Fruit fly (Drosophila melanogaster): ENCODE data around the gene Mulk.

The Mulk gene

DNA sequence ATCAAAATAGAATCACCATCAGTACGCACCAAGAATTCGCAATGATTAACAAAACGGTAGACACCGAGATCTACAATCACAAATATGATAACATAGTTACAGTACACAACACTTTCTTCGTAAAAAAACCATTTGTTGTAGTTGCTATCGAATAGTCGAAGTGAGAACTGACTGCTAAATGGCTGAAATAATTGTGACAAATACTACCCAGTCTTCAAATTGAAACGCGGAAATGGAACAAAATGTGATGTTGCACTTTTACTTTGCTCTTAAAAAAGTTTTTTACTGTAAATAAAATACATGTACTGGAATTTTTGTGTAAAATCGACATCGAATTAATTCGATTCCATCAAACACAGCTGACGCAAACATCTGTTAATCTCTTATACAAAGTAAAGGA lies 38.3 kb upstream of the Mulk start, which contains the start of gene ova:
Gene ova, minus strand, starts transcription at position 183 of the 400 bp plus-strand sequence.
- peak; percentile 85 for TF ChIP-seq CG1024 (GFP tag; IDR thresholded peaks at IDR 0.05)
- TF ChIP-seq CG30020 (tag; optimal IDR thresholded peaks at IDR 0.05) = peak; percentile 96
- TF ChIP-seq CG14667 (GFP tag; IDR thresholded peaks at IDR 0.05) = peak; percentile 20; the same call in 1 of the 2 replicates
- peak; percentile 12 for TF ChIP-seq sd (tag; optimal IDR thresholded peaks at IDR 0.05)
- TF ChIP-seq CG1603 (tag; optimal IDR thresholded peaks at IDR 0.05) = peak; percentile 99
- no peak for TF ChIP-seq Hr39 (optimal IDR thresholded peaks at IDR 0.05)
- peak; percentile 55 for TF ChIP-seq Dref (GFP tag; IDR thresholded peaks at IDR 0.05)
- TF ChIP-seq grn (GFP tag; optimal IDR thresholded peaks at IDR 0.05) = peak; percentile 5
- TF ChIP-seq pzg (GFP tag; optimal IDR thresholded peaks at IDR 0.05) = peak; percentile 26
- peak; percentile 67 for TF ChIP-seq MESR4 (GFP tag; optimal IDR thresholded peaks at IDR 0.05)
- no peak for TF ChIP-seq eyg (GFP tag; optimal IDR thresholded peaks at IDR 0.05)
- TF ChIP-seq CG34224 (GFP tag; IDR thresholded peaks at IDR 0.05; ENCODE audit: partially characterized antibody) = 0 out of 3 replicates have a peak, but pooled peaks have one; percentile 11
- TF ChIP-seq CG16813 (GFP tag; IDR thresholded peaks at IDR 0.05; ENCODE audit: partially characterized antibody) = no peak
- peak; percentile 89 for TF ChIP-seq ssp (GFP tag; IDR thresholded peaks at IDR 0.05)
- no peak for TF ChIP-seq chinmo (GFP tag; IDR thresholded peaks at IDR 0.05; ENCODE audit: partially characterized antibody)
- peak; percentile 91 for TF ChIP-seq CG17802 (tag; optimal IDR thresholded peaks at IDR 0.05)
- no peak for TF ChIP-seq jumu (GFP tag; optimal IDR thresholded peaks at IDR 0.05)
- TF ChIP-seq CG1602 (GFP tag; optimal IDR thresholded peaks at IDR 0.05) = no peak
- TF ChIP-seq CG4328 (GFP tag; optimal IDR thresholded peaks at IDR 0.05) = no peak
- peak; percentile 85; the same call in 2 of the 3 replicates for TF ChIP-seq CG11560 (tag; IDR thresholded peaks at IDR 0.05)
- no peak for TF ChIP-seq ftz-f1 (GFP tag; optimal IDR thresholded peaks at IDR 0.05)
- peak; percentile 48; the same call in 1 of the 3 replicates for TF ChIP-seq CG7357 (GFP tag; IDR thresholded peaks at IDR 0.05)
- TF ChIP-seq Fer2 (tag; optimal IDR thresholded peaks at IDR 0.05) = no peak
- TF ChIP-seq pfk (GFP tag; optimal IDR thresholded peaks at IDR 0.05) = peak; percentile 89

DNA sequence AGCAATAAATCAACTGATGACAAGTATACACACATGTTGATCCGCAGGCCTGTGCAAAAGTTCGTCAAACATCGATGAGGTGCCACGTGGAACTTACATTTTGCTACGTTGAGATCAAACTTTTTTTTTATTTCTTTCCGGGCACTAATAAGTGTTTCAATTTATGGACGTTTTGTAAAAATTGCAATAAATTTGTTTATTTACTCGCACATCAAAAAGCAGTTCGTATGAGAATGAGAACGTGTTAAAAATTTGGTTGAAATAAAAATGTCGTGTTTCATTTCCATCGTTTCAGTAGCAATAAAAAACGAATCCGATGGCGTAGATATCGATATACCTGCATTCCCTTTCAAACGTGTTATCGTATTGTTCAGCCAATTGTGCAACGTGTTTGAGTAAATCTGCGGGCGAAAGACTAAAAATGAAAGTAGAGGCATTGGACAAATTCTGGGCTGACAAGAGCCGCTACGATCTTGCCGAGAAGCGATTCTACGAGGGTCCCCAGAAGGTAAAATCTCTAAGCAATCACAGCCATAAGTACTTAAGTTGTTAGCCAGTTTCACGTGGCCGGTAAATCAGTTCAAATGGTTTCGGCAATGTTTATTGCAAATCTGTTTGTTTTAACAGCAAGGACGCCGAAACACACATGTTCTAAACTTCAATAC lies 37.6 kb upstream of the Mulk start, which contains the start of gene eEF1delta:
Gene eEF1delta, plus strand, starts transcription at position 356 of the 665 bp plus-strand sequence.
- TF ChIP-seq CG10321 (GFP tag; IDR thresholded peaks at IDR 0.05) = no peak
- no peak for TF ChIP-seq Oli (tag; optimal IDR thresholded peaks at IDR 0.05)
- no peak for TF ChIP-seq CG10959 (GFP tag; IDR thresholded peaks at IDR 0.05)
- no peak for TF ChIP-seq Hr39 (optimal IDR thresholded peaks at IDR 0.05)
- TF ChIP-seq knrl (GFP tag; IDR thresholded peaks at IDR 0.05; ENCODE audit: partially characterized antibody) = 0 out of 3 replicates have a peak, but pooled peaks have one; percentile 25
- peak; percentile 98 for TF ChIP-seq CG17802 (tag; optimal IDR thresholded peaks at IDR 0.05)
- peak; percentile 14; the same call in 1 of the 2 replicates for TF ChIP-seq hbn (GFP tag; IDR thresholded peaks at IDR 0.05; ENCODE audit: partially characterized antibody)
- TF ChIP-seq Dp (GFP tag; optimal IDR thresholded peaks at IDR 0.05) = no peak
- TF ChIP-seq CG10209 (GFP tag; optimal IDR thresholded peaks at IDR 0.05) = no peak
- no peak for TF ChIP-seq Ets97D (GFP tag; optimal IDR thresholded peaks at IDR 0.05)
- TF ChIP-seq Jarid2 (GFP tag; optimal IDR thresholded peaks at IDR 0.05) = no peak
- TF ChIP-seq CG11723 (GFP tag; optimal IDR thresholded peaks at IDR 0.05) = peak; percentile 55
- no peak for TF ChIP-seq Hey (tag; optimal IDR thresholded peaks at IDR 0.05)
- TF ChIP-seq Sry-δ (GFP tag; optimal IDR thresholded peaks at IDR 0.05) = peak; percentile 30
- peak; percentile 84 for TF ChIP-seq CG7357 (GFP tag; IDR thresholded peaks at IDR 0.05)
- TF ChIP-seq stc (GFP tag; IDR thresholded peaks at IDR 0.05) = no peak
- TF ChIP-seq D19A (tag; optimal IDR thresholded peaks at IDR 0.05) = no peak
- TF ChIP-seq Awh (GFP tag; IDR thresholded peaks at IDR 0.05) = no peak
- no peak for TF ChIP-seq Bteb2 (GFP tag; optimal IDR thresholded peaks at IDR 0.05)
- no peak for TF ChIP-seq CG6683 (GFP tag; optimal IDR thresholded peaks at IDR 0.05)
- no peak for TF ChIP-seq Six4 (GFP tag; optimal IDR thresholded peaks at IDR 0.05)
- TF ChIP-seq CG10654 (GFP tag; optimal IDR thresholded peaks at IDR 0.05) = no peak
- peak; percentile 53; the same call in 1 of the 2 replicates for TF ChIP-seq MBD-R2 (GFP tag; IDR thresholded peaks at IDR 0.05)
- no peak for TF ChIP-seq CG16815 (GFP tag; optimal IDR thresholded peaks at IDR 0.05)
- no peak for TF ChIP-seq Side (GFP tag; optimal IDR thresholded peaks at IDR 0.05)
- peak; percentile 14 for TF ChIP-seq nmo (GFP tag; optimal IDR thresholded peaks at IDR 0.05)
- no peak for TF ChIP-seq Fer2 (tag; optimal IDR thresholded peaks at IDR 0.05)
- TF ChIP-seq B-H1 (GFP tag; IDR thresholded peaks at IDR 0.05) = no peak
- no peak for TF ChIP-seq chn (GFP tag; optimal IDR thresholded peaks at IDR 0.05)

Data from whole organism, embryonic.